Worm (Caenorhabditis elegans): ENCODE measurements around the gene srbc-75.
"Not testable (repeated sequence)": the region's sequence is repeated elsewhere in the genome, so short reads cannot be mapped to it uniquely, and the experiment has no call there.

The srbc-75 gene

DNA sequence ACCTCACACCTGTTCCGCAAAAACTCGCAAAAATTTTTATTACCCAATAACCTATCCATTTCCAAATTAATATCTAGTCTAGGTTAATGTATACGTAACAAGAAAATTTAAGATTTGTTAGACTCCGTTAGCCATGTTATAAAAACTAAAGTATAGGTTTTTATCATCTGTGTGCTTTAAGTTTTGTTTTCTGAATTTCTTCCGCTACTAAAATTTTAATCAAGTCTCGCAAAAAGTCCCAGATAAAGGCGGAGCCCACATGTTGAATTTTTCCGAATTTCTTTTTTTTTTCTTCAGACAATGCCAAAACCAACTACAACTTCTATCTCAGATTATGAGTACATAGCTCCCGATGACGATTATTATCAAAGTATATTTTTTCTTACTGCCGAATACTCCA lies 21.4 kb upstream of the srbc-75 start, which contains the start of gene srw-13:
Gene srw-13, plus strand, starts transcription at position 301 of the 400 bp plus-strand sequence.
- no peak for TF ChIP-seq ref-1 (GFP tag; conservative IDR thresholded peaks at IDR 0.05)
- TF ChIP-seq flt-1 (GFP tag; IDR thresholded peaks at IDR 0.05) = no peak
- no peak for TF ChIP-seq ztf-29 (GFP tag; IDR thresholded peaks at IDR 0.05)
- no peak for TF ChIP-seq ztf-23 (GFP tag; IDR thresholded peaks at IDR 0.05)
- TF ChIP-seq T22C8.4 (GFP tag; IDR thresholded peaks at IDR 0.05) = no peak
- no peak for TF ChIP-seq cog-1 (tag; optimal IDR thresholded peaks at IDR 0.05)
- no peak for TF ChIP-seq klf-2 (GFP tag; conservative IDR thresholded peaks at IDR 0.05)
- no peak for TF ChIP-seq tab-1 (GFP tag; IDR thresholded peaks at IDR 0.05)
- no peak for TF ChIP-seq med-1 (GFP tag; optimal IDR thresholded peaks at IDR 0.05; ENCODE audit: insufficient read depth)

ce11 chrV:15235661-15236060 lies 18.0 kb upstream of the srbc-75 start, which contains the start of gene nhr-164:
Gene nhr-164, minus strand, starts transcription at chrV:15235761.
- TF ChIP-seq flt-1 (GFP tag; IDR thresholded peaks at IDR 0.05) (no peak), med-1 (GFP tag; optimal IDR thresholded peaks at IDR 0.05; ENCODE audit: insufficient read depth) (no peak), T22C8.4 (GFP tag; IDR thresholded peaks at IDR 0.05) (no peak), ref-1 (GFP tag; conservative IDR thresholded peaks at IDR 0.05) (no peak), cog-1 (tag; optimal IDR thresholded peaks at IDR 0.05) (no peak), tab-1 (GFP tag; IDR thresholded peaks at IDR 0.05) (no peak), ztf-29 (GFP tag; IDR thresholded peaks at IDR 0.05) (no peak), ztf-23 (GFP tag; IDR thresholded peaks at IDR 0.05) (no peak), klf-2 (GFP tag; conservative IDR thresholded peaks at IDR 0.05) (no peak)

DNA sequence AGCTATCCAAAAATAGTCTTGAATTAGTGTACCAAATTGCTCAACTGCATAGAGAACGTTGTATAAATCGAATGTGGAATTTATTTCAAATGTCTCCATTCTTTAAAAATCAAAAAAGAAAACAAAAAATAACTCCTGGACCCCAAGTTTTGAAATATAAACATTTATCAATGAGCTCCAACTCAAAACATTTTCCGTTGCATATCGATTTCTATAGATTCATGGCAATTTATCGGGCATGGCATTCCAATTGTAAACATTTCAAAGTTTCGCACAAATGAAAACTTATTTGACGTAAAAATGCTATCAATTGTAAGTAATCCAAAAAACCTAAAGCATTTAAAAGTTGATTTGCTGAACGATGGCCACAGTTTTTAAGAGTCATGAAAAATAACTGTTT lies 15.1 kb upstream of the srbc-75 start, which contains the start of gene srw-12:
Gene srw-12, minus strand, starts transcription at position 101 of the 400 bp plus-strand sequence.
- no peak for TF ChIP-seq ref-1 (GFP tag; conservative IDR thresholded peaks at IDR 0.05)
- TF ChIP-seq tab-1 (GFP tag; IDR thresholded peaks at IDR 0.05) = no peak
- no peak for TF ChIP-seq ztf-29 (GFP tag; IDR thresholded peaks at IDR 0.05)
- no peak for TF ChIP-seq ztf-23 (GFP tag; IDR thresholded peaks at IDR 0.05)

DNA sequence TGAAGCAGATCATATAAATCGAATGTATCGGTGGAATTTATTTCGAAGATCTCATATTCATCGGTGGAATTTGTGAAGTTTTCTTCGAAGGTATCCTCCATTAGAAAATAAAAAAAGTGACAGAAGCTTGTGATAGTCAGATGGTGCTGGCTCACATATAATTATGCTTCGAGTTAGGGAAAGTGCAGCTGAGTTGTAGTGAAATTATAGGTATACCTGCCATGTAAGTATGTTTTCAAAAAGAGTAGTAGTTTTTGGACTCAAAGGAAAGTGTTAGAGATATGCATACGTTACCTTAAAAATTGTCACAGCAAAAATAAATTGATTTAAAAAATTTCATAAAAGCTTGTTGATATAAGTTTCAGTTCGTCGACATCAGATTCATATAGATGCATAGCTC lies 13.4 kb upstream of the srbc-75 start, which contains the start of gene srw-11:
Gene srw-11, minus strand, starts transcription at position 101 of the 400 bp plus-strand sequence.
- no peak for TF ChIP-seq ztf-29 (GFP tag; IDR thresholded peaks at IDR 0.05)
- TF ChIP-seq ref-1 (GFP tag; conservative IDR thresholded peaks at IDR 0.05) = no peak
- TF ChIP-seq ztf-23 (GFP tag; IDR thresholded peaks at IDR 0.05) = no peak
- TF ChIP-seq T22C8.4 (GFP tag; IDR thresholded peaks at IDR 0.05) = no peak
- TF ChIP-seq klf-2 (GFP tag; conservative IDR thresholded peaks at IDR 0.05) = no peak
- TF ChIP-seq tab-1 (GFP tag; IDR thresholded peaks at IDR 0.05) = no peak
- no peak for TF ChIP-seq flt-1 (GFP tag; IDR thresholded peaks at IDR 0.05)
- no peak for TF ChIP-seq med-1 (GFP tag; optimal IDR thresholded peaks at IDR 0.05; ENCODE audit: insufficient read depth)

ce11 chrV:15241259-15241658 lies 12.4 kb upstream of the srbc-75 start, which contains the start of gene chil-12:
Gene chil-12, plus strand, starts transcription at chrV:15241559.
- TF ChIP-seq ref-1 (GFP tag; conservative IDR thresholded peaks at IDR 0.05) = no peak
- TF ChIP-seq med-1 (GFP tag; optimal IDR thresholded peaks at IDR 0.05; ENCODE audit: insufficient read depth) = no peak
- no peak for TF ChIP-seq ztf-23 (GFP tag; IDR thresholded peaks at IDR 0.05)
- TF ChIP-seq ztf-29 (GFP tag; IDR thresholded peaks at IDR 0.05) = no peak
- no peak for TF ChIP-seq cog-1 (tag; optimal IDR thresholded peaks at IDR 0.05)
- TF ChIP-seq klf-2 (GFP tag; conservative IDR thresholded peaks at IDR 0.05) = no peak
- TF ChIP-seq T22C8.4 (GFP tag; IDR thresholded peaks at IDR 0.05) = no peak
- TF ChIP-seq tab-1 (GFP tag; IDR thresholded peaks at IDR 0.05) = no peak
- no peak for TF ChIP-seq flt-1 (GFP tag; IDR thresholded peaks at IDR 0.05)

ce11 chrV:15244456-15244855 lies 9.2 kb upstream of the srbc-75 start, which contains the start of gene kin-30:
Gene kin-30, plus strand, starts transcription at chrV:15244756.
- TF ChIP-seq klf-2 (GFP tag; conservative IDR thresholded peaks at IDR 0.05) (no peak), ztf-23 (GFP tag; IDR thresholded peaks at IDR 0.05) (no peak), med-1 (GFP tag; optimal IDR thresholded peaks at IDR 0.05; ENCODE audit: insufficient read depth) (no peak), ref-1 (GFP tag; conservative IDR thresholded peaks at IDR 0.05) (no peak), cog-1 (tag; optimal IDR thresholded peaks at IDR 0.05) (no peak), ztf-29 (GFP tag; IDR thresholded peaks at IDR 0.05) (no peak), T22C8.4 (GFP tag; IDR thresholded peaks at IDR 0.05) (no peak), tab-1 (GFP tag; IDR thresholded peaks at IDR 0.05) (no peak), flt-1 (GFP tag; IDR thresholded peaks at IDR 0.05) (no peak)

DNA sequence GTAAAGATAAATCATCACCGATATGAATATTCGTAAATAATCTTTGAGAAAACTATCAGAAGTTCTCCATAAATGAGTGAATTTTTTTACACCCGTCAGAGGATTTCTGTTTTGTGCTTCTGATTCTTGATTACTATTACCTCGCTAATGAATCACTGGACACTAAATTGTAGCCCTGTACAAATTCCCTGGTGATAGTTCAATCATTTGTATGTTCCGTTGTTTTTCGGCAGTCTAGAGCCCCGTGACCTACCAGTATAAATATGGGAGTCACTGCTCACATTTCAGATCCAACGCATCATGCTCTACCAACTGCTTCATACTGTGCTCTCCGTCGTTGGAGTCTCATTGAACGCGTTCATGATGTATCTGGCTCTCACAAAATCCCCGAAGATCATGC lies 3.3 kb upstream of the srbc-75 start, which contains the start of gene srd-28:
Gene srd-28, plus strand, starts transcription at position 301 of the 400 bp plus-strand sequence.
- not testable (repeated sequence) for TF ChIP-seq tab-1 (GFP tag; IDR thresholded peaks at IDR 0.05); T22C8.4 (GFP tag; IDR thresholded peaks at IDR 0.05); ref-1 (GFP tag; conservative IDR thresholded peaks at IDR 0.05)

- TF ChIP-seq ref-1 (GFP tag; conservative IDR thresholded peaks at IDR 0.05) (no peak), T22C8.4 (GFP tag; IDR thresholded peaks at IDR 0.05) (no peak), med-1 (GFP tag; optimal IDR thresholded peaks at IDR 0.05; ENCODE audit: insufficient read depth) (no peak), klf-2 (GFP tag; conservative IDR thresholded peaks at IDR 0.05) (no peak), flt-1 (GFP tag; IDR thresholded peaks at IDR 0.05) (no peak), ztf-29 (GFP tag; IDR thresholded peaks at IDR 0.05) (no peak), cog-1 (tag; optimal IDR thresholded peaks at IDR 0.05) (no peak), ztf-23 (GFP tag; IDR thresholded peaks at IDR 0.05) (no peak), tab-1 (GFP tag; IDR thresholded peaks at IDR 0.05) (no peak)
These were observed 1.5 kb upstream of the srbc-75 start, which contains the start of gene srbc-76 for ce11 chrV:15252082-15252481. Gene srbc-76, plus strand, starts transcription at chrV:15252382.

DNA sequence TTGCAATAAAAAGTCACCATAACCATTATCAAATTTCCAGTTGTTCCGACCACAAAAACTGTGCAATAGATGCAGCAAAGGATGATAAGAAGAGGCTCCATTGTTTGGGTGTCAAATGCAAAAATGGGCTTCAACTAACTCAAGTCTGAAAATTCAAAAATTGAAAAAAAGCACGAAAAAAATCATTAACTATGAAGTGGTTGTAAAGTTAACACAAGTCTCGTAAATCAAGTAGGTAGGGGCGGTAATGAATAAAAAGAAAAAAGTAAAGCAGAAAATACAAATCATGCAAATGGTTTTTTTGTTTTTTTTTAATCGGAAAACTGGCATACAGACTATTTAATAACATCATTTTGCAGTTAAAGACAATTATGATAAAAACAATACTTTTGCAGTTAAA lies 3.0 kb downstream of the srbc-75 start, which contains the start of gene srsx-39:
Gene srsx-39, minus strand, starts transcription at position 101 of the 400 bp plus-strand sequence.
- not testable (repeated sequence) for TF ChIP-seq ref-1 (GFP tag; conservative IDR thresholded peaks at IDR 0.05); cog-1 (tag; optimal IDR thresholded peaks at IDR 0.05); klf-2 (GFP tag; conservative IDR thresholded peaks at IDR 0.05)

DNA sequence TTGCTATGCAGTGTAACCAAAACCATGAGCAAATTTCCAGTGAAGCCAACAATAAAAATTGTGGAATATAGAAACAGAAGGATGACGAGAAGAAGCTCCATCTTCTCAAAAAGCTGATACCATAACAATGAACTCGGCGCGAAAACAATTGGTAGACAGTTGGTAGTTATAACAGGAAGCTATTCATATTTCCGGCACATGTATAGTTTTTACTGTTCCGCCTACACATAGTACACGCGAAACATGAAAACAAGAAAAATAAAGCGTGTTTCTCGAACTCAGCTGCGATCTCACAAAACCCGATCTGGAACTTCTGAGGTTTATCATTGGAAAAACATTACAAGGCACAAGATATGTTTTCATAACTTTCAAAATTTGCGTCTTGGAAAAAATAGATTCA lies 5.4 kb downstream of the srbc-75 start, which contains the start of gene srsx-37:
Gene srsx-37, minus strand, starts transcription at position 101 of the 400 bp plus-strand sequence.
- no peak for TF ChIP-seq ztf-23 (GFP tag; IDR thresholded peaks at IDR 0.05)
